Fruit fly (Drosophila melanogaster): ENCODE data around the gene CG32263.

The CG32263 gene

DNA sequence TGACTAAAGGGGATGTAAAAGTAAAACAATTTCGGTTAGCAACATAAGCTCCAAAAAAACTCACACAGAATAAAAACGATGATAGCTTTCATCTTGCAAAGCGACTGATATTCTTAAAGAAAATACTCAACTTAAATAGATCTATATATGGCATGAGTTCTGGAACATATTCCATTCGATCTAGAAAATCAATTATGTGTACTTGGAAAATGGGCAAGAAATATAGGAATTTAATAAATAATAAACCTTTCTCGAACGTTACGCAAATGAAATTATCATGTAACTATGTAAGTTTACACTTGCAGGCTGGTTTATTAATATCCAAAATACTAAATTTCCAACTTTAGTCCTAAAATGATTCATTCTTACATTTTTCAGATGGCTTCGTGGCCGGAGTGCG is 5.3 kb upstream of the CG32263 start, which contains the start of gene Acp63F:
Acp63F (minus strand) TSS at position 101 of the 400 bp plus-strand sequence.
- no peak for TF ChIP-seq foxo (GFP tag; optimal IDR thresholded peaks at IDR 0.05)
- TF ChIP-seq Hnf4 (GFP tag; optimal IDR thresholded peaks at IDR 0.05) = no peak
- TF ChIP-seq usp (GFP tag; optimal IDR thresholded peaks at IDR 0.05) = no peak
- no peak for TF ChIP-seq Vsx2 (GFP tag; optimal IDR thresholded peaks at IDR 0.05; ENCODE audit: partially characterized antibody)
- no peak for TF ChIP-seq ey (GFP tag; optimal IDR thresholded peaks at IDR 0.05)
- no peak for TF ChIP-seq fru (GFP tag; optimal IDR thresholded peaks at IDR 0.05)
- TF ChIP-seq lola (GFP tag; optimal IDR thresholded peaks at IDR 0.05) = no peak
- no peak for TF ChIP-seq woc (GFP tag; optimal IDR thresholded peaks at IDR 0.05)
- no peak for TF ChIP-seq HLH106 (tag; optimal IDR thresholded peaks at IDR 0.05)
- TF ChIP-seq sv (GFP tag; optimal IDR thresholded peaks at IDR 0.05) = no peak
- TF ChIP-seq CG9705 (GFP tag; optimal IDR thresholded peaks at IDR 0.05) = no peak
- TF ChIP-seq Dif (GFP tag; optimal IDR thresholded peaks at IDR 0.05; ENCODE audit: partially characterized antibody) = no peak
- no peak for TF ChIP-seq psq (GFP tag; optimal IDR thresholded peaks at IDR 0.05)
- TF ChIP-seq Rel (GFP tag; optimal IDR thresholded peaks at IDR 0.05) = no peak
- no peak for TF ChIP-seq Rel (tag; optimal IDR thresholded peaks at IDR 0.05)
- TF ChIP-seq pan (optimal IDR thresholded peaks at IDR 0.05) = no peak

DNA sequence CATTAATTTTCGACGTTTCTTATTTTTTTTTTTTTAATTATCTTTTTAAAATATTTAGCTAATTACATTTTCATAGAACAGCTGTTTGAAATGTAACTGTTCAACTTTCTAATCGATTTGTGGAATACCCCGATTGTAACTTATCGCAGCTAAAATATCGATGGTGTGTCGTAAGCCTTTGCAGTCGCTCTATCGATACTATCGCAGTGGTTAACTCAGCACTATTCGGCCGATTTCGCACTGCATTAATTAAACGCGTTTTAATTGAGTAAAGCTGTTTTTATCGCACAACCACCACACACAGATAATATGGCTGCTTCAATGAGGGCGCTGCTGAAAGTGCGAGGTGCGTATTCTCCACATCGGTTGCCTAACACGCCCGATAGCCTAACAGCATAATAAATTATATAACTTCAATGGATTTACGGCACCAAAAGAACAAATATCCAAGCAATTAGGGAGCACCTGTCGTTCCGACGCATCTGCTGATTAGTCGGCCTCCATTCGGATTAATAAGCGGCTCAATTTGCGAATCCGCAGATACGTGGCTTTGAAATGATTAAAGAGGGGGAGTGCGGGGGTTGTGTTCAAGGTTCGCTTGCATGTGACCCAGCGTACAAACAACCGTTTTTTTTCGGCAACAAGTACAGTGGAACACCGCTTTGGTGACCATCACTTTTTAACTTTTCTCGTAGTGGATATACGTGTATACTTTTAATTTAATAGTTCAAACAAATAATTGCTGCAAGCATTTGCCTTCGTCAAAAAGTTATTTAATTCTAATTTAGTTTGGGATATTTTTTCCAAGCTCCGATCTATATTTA is 3.3 kb upstream of the CG32263 start, which contains the start of gene Scsalpha1:
Scsalpha1 (plus strand) TSS at position 202 of the 824 bp plus-strand sequence.
- TF ChIP-seq rgr (GFP tag; optimal IDR thresholded peaks at IDR 0.05) (peak; percentile 54), woc (GFP tag; optimal IDR thresholded peaks at IDR 0.05) (peak; percentile 49), Rel (GFP tag; optimal IDR thresholded peaks at IDR 0.05) (no peak), Rel (tag; optimal IDR thresholded peaks at IDR 0.05) (peak; percentile 27), Hr83 (GFP tag; optimal IDR thresholded peaks at IDR 0.05; ENCODE audit: poor library complexity, severe bottlenecking) (peak; percentile 88), dsf (GFP tag; optimal IDR thresholded peaks at IDR 0.05; ENCODE audit: borderline replicate concordance) (peak; percentile 23), dl (GFP tag; optimal IDR thresholded peaks at IDR 0.05; ENCODE audit: insufficient read depth in 1 of 2, partially characterized antibody in 2 of 2) (no peak), sv (GFP tag; optimal IDR thresholded peaks at IDR 0.05) (no peak), Hr78 (GFP tag; optimal IDR thresholded peaks at IDR 0.05) (no peak), Myc (optimal IDR thresholded peaks at IDR 0.05) (peak; percentile 21), ey (GFP tag; optimal IDR thresholded peaks at IDR 0.05) (peak; percentile 52), Jra (GFP tag; optimal IDR thresholded peaks at IDR 0.05) (peak; percentile 41), psq (GFP tag; optimal IDR thresholded peaks at IDR 0.05) (peak; percentile 38), Sp1 (GFP tag; optimal IDR thresholded peaks at IDR 0.05) (peak; percentile 16), OdsH (GFP tag; optimal IDR thresholded peaks at IDR 0.05) (peak; percentile 54), Vsx2 (GFP tag; optimal IDR thresholded peaks at IDR 0.05; ENCODE audit: partially characterized antibody) (peak; percentile 98), foxo (GFP tag; optimal IDR thresholded peaks at IDR 0.05) (peak in 1 of 2 experiments; percentile 28), CG32264 (GFP tag; optimal IDR thresholded peaks at IDR 0.05) (no peak), brk (GFP tag; optimal IDR thresholded peaks at IDR 0.05) (no peak), HLH106 (tag; optimal IDR thresholded peaks at IDR 0.05) (peak; percentile 41), Hnf4 (GFP tag; optimal IDR thresholded peaks at IDR 0.05) (peak; percentile 65)

DNA sequence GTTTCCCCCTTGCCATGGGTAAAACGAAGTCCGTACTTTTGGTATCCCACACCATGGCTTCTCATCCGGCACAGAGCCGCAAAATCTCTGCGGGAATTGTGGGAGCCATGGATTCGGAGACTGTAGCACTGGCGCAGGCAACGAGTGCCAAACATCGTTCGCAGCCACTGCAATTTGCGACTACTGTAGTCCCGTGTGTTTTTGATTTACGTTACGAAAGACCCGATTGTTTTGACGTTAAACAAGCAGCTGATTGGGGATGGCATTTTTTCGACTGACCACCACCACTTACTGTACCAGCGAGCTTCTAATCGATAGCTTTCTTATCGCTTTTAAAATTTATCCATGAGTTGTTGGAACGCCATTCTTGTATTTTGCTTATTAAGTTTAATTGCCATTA is 971 bp downstream of the CG32263 start, which contains the start of gene CG32262:
CG32262 (minus strand) TSS at position 254 of the 400 bp plus-strand sequence.
- TF ChIP-seq jim (GFP tag; optimal IDR thresholded peaks at IDR 0.05) = no peak
- TF ChIP-seq CrebA (GFP tag; optimal IDR thresholded peaks at IDR 0.05; ENCODE audit: borderline replicate concordance) = no peak
- TF ChIP-seq brk (GFP tag; optimal IDR thresholded peaks at IDR 0.05) = no peak
- no peak for TF ChIP-seq N (GFP tag; optimal IDR thresholded peaks at IDR 0.05)
- TF ChIP-seq psq (GFP tag; optimal IDR thresholded peaks at IDR 0.05) = no peak
- TF ChIP-seq Hnf4 (GFP tag; optimal IDR thresholded peaks at IDR 0.05) = no peak
- TF ChIP-seq ey (GFP tag; optimal IDR thresholded peaks at IDR 0.05) = no peak
- TF ChIP-seq dmrt93B (GFP tag; optimal IDR thresholded peaks at IDR 0.05) = no peak
- TF ChIP-seq Dfd (GFP tag; optimal IDR thresholded peaks at IDR 0.05) = no peak
- TF ChIP-seq Sp1 (GFP tag; optimal IDR thresholded peaks at IDR 0.05) = no peak
- TF ChIP-seq CG9705 (GFP tag; optimal IDR thresholded peaks at IDR 0.05) = no peak
- no peak for TF ChIP-seq Myc (optimal IDR thresholded peaks at IDR 0.05)
- no peak for TF ChIP-seq Hr83 (GFP tag; optimal IDR thresholded peaks at IDR 0.05; ENCODE audit: poor library complexity, severe bottlenecking)
- no peak for TF ChIP-seq GATAd (GFP tag; optimal IDR thresholded peaks at IDR 0.05)
- TF ChIP-seq sv (GFP tag; optimal IDR thresholded peaks at IDR 0.05) = no peak
- TF ChIP-seq Mio (GFP tag; optimal IDR thresholded peaks at IDR 0.05) = no peak
- no peak for TF ChIP-seq sage (GFP tag; optimal IDR thresholded peaks at IDR 0.05)
- no peak for TF ChIP-seq br (GFP tag; optimal IDR thresholded peaks at IDR 0.05)
- no peak for TF ChIP-seq woc (GFP tag; optimal IDR thresholded peaks at IDR 0.05)

Data from whole organism, wandering third instar larva.